Worm (Caenorhabditis elegans): ENCODE measurements around the gene unc-61.

- TF ChIP-seq rnt-1 (tag; optimal IDR thresholded peaks at IDR 0.05) (no peak), elt-3 (tag; optimal IDR thresholded peaks at IDR 0.05) (no peak), vab-15 (tag; optimal IDR thresholded peaks at IDR 0.05) (no peak), tlp-1 (tag; optimal IDR thresholded peaks at IDR 0.05) (no peak), pqm-1 (tag; optimal IDR thresholded peaks at IDR 0.05) (no peak), sptf-1 (tag; optimal IDR thresholded peaks at IDR 0.05) (no peak), egl-27 (tag; optimal IDR thresholded peaks at IDR 0.05) (no peak), aly-2 (tag; optimal IDR thresholded peaks at IDR 0.05) (no peak), nhr-47 (tag; optimal IDR thresholded peaks at IDR 0.05) (no peak)
These were observed 11.0 kb downstream of the unc-61 start, which contains the start of gene R08A2.7 for ce11 chrV:14723020-14723419.
